Worm (Caenorhabditis elegans) whole organism, mixed stage, embryonic: ENCODE data around the gene rpt-4.

Experiments used
- flh-1 ChIP-seq: fragments of 200-800 bp; sonication (Bioruptor generic); optimal IDR thresholded peaks from 2 replicates; lab custom pipeline; 2018; ENCODE audit warnings: mild to moderate bottlenecking, missing genetic modification characterization, moderate library complexity, missing compliant biosample characterization
- lin-13 ChIP-seq: fragments of 150-350 bp; optimal IDR thresholded peaks from 2 replicates; lab custom pipeline; 2014; ENCODE audit warnings: missing biosample characterization, missing genetic modification characterization
- snpc-4 ChIP-seq: fragments of 150-350 bp; optimal IDR thresholded peaks from 2 replicates; lab custom pipeline; 2014; ENCODE audit warnings: missing biosample characterization, missing genetic modification characterization

ce11 chrII:95177-95576 lies 49.2 kb upstream of the rpt-4 start, which contains the start of gene C50D2.7:
- TF ChIP-seq snpc-4 (tag; lab: Kevin White, UChicago) (no peak), lin-13 (tag; lab: Kevin White, UChicago) (no peak), flh-1 (GFP tag; lab: Kevin White, UChicago) (no peak)
